Worm (Caenorhabditis elegans) whole organism, L4 larva: ENCODE data around the gene nhr-285.

Experiments
- F44E2.7 ChIP-seq: fragments of 200-800 bp; sonication (Bioruptor generic); IDR thresholded peaks from 2 replicates; pipeline ENCODE4 v2.1.2; 2022; ENCODE audit warnings: missing genetic modification characterization, missing compliant biosample characterization
- Y105C5A.15 ChIP-seq: fragments of 200-800 bp; sonication (Bioruptor generic); IDR thresholded peaks from 2 replicates; pipeline ENCODE4 v1.3.6; 2022; ENCODE audit warnings: missing genetic modification characterization, missing compliant biosample characterization
- Y75B8A.6 ChIP-seq: fragments of 200-800 bp; sonication (Bioruptor generic); IDR thresholded peaks from 2 replicates; pipeline ENCODE4 v1.3.6; 2022; ENCODE audit warnings: missing genetic modification reagents, missing genetic modification characterization, missing compliant biosample characterization
- ZK337.2 ChIP-seq: fragments of 200-800 bp; sonication (Bioruptor generic); IDR thresholded peaks from 2 replicates; pipeline ENCODE4 v1.3.6; 2022; ENCODE audit warnings: missing genetic modification reagents, missing genetic modification characterization, missing compliant biosample characterization
- aha-1 ChIP-seq: fragments of 150-350 bp; peaks from one replicate; lab custom pipeline; 2014; ENCODE audit warnings: missing biosample characterization, missing genetic modification characterization
- aly-2 ChIP-seq: sonication (generic microtip); optimal IDR thresholded peaks from 2 replicates; lab custom pipeline; 2018; ENCODE audit warnings: missing biosample characterization, missing genetic modification characterization
- ceh-20 ChIP-seq: fragments of 200-800 bp; sonication (Bioruptor generic); IDR thresholded peaks from 2 replicates; pipeline ENCODE4 v1.3.6; 2022; ENCODE audit warnings: missing genetic modification reagents, missing genetic modification characterization, missing compliant biosample characterization
- ceh-28 ChIP-seq: fragments of 150-350 bp; optimal IDR thresholded peaks from 2 replicates; lab custom pipeline; 2014; ENCODE audit warnings: missing biosample characterization, missing genetic modification reagents, missing genetic modification characterization
- cey-2 ChIP-seq: sonication (generic microtip); optimal IDR thresholded peaks from 3 replicates; lab custom pipeline; 2017; ENCODE audit warnings: missing genetic modification characterization, mild to moderate bottlenecking, missing compliant biosample characterization, antibody characterized with exemption, borderline replicate concordance; ENCODE audit not compliant: insufficient read depth
- daf-16 ChIP-seq, 3 experiments: sonication (generic microtip); optimal IDR thresholded peaks; 2 replicates each; lab custom pipeline; 2016 to 2017; ENCODE audit warnings: missing genetic modification characterization in 3 of 3, missing genetic modification reagents in 3 of 3, mild to moderate bottlenecking in 2 of 3, missing compliant biosample characterization in 2 of 3, missing biosample characterization in 1 of 3, moderate library complexity in 1 of 3
- dmd-6 ChIP-seq: fragments of 200-800 bp; sonication (Bioruptor generic); IDR thresholded peaks from 2 replicates; pipeline ENCODE4 v1.3.6; 2022; ENCODE audit warnings: missing genetic modification reagents, missing genetic modification characterization, missing compliant biosample characterization
- dve-1 ChIP-seq: sonication (generic microtip); optimal IDR thresholded peaks from 2 replicates; lab custom pipeline; 2017; ENCODE audit warnings: antibody characterized with exemption, mild to moderate bottlenecking, missing genetic modification characterization, missing compliant biosample characterization; ENCODE audit not compliant: insufficient read depth
- egl-27 ChIP-seq: sonication (generic microtip); optimal IDR thresholded peaks from 3 replicates; lab custom pipeline; 2017; ENCODE audit warnings: missing biosample characterization, missing genetic modification reagents, missing genetic modification characterization
- gei-8 ChIP-seq: fragments of 200-800 bp; sonication (Bioruptor generic); optimal IDR thresholded peaks from 2 replicates; lab custom pipeline; 2018; ENCODE audit warnings: mild to moderate bottlenecking, missing genetic modification characterization, missing compliant biosample characterization
- hif-1 ChIP-seq, 2 experiments: sonication (generic microtip); optimal IDR thresholded peaks; 2 replicates each; lab custom pipeline; 2016 to 2017; ENCODE audit warnings: missing compliant biosample characterization in 2 of 2, missing genetic modification characterization in 2 of 2, missing genetic modification reagents in 2 of 2, missing genotype in 2 of 2, mild to moderate bottlenecking in 1 of 2
- mdl-1 ChIP-seq, 2 experiments: fragments of 150-350 bp in 1 of 2; sonication (generic microtip) in 1 of 2; optimal IDR thresholded peaks; 2 replicates each; lab custom pipeline; 2014 to 2017; ENCODE audit warnings: missing biosample characterization in 2 of 2, missing genetic modification characterization in 2 of 2
- mxl-3 ChIP-seq: fragments of 200-800 bp; sonication (Bioruptor generic); optimal IDR thresholded peaks from 2 replicates; lab custom pipeline; 2018; ENCODE audit warnings: mild to moderate bottlenecking, missing genetic modification characterization, missing compliant biosample characterization
- nhr-10 ChIP-seq: fragments of 150-350 bp; optimal IDR thresholded peaks from 2 replicates; lab custom pipeline; 2014; ENCODE audit warnings: missing biosample characterization, missing genetic modification characterization
- nhr-28 ChIP-seq: fragments of 150-350 bp; optimal IDR thresholded peaks from 2 replicates; lab custom pipeline; 2014; ENCODE audit warnings: missing biosample characterization, missing genetic modification characterization
- php-3 ChIP-seq: fragments of 200-800 bp; sonication (Bioruptor generic); IDR thresholded peaks from 2 replicates; pipeline ENCODE4 v1.3.6; 2022; ENCODE audit warnings: missing genetic modification reagents, missing genetic modification characterization, missing compliant biosample characterization
- rbr-2 ChIP-seq: sonication (generic microtip); optimal IDR thresholded peaks from 2 replicates; lab custom pipeline; 2016; ENCODE audit warnings: missing genotype, missing genetic modification characterization, missing compliant biosample characterization
- saeg-2 ChIP-seq: fragments of 200-800 bp; sonication (Bioruptor generic); IDR thresholded peaks from 2 replicates; pipeline ENCODE4 v1.3.6; 2022; ENCODE audit warnings: missing genetic modification reagents, missing genetic modification characterization, missing compliant biosample characterization
- skn-1 ChIP-seq: fragments of 150-350 bp; optimal IDR thresholded peaks from 2 replicates; lab custom pipeline; 2014; ENCODE audit warnings: missing biosample characterization, missing genetic modification characterization
- tra-1 ChIP-seq: fragments of 200-800 bp; sonication (Bioruptor generic); IDR thresholded peaks from 2 replicates; pipeline ENCODE4 v1.3.6; 2022; ENCODE audit warnings: missing genetic modification reagents, missing genetic modification characterization, missing compliant biosample characterization
- unc-130 ChIP-seq: sonication (generic microtip); optimal IDR thresholded peaks from 2 replicates; lab custom pipeline; 2016; ENCODE audit warnings: missing genetic modification reagents, missing genetic modification characterization, missing compliant biosample characterization
- unc-39 ChIP-seq: sonication (generic microtip); optimal IDR thresholded peaks from 2 replicates; lab custom pipeline; 2017; ENCODE audit warnings: missing biosample characterization, missing genetic modification characterization
- unc-62 ChIP-seq, 3 experiments: fragments of 150-350 bp in 1 of 3; sonication (generic microtip); optimal IDR thresholded peaks in 2 of 3; peaks in 1 of 3; 1 replicate in 1 of 3; 2 replicates in 2 of 3; lab custom pipeline; 2014 to 2017; ENCODE audit warnings: missing biosample characterization in 3 of 3, missing genetic modification characterization in 3 of 3, missing genetic modification reagents in 3 of 3, missing genotype in 1 of 3
- zfp-2 ChIP-seq: sonication (generic microtip); optimal IDR thresholded peaks from 2 replicates; lab custom pipeline; 2016; ENCODE audit warnings: mild to moderate bottlenecking, missing genetic modification characterization, missing compliant biosample characterization
- zip-2 ChIP-seq: fragments of 150-350 bp; optimal IDR thresholded peaks from 2 replicates; lab custom pipeline; 2014; ENCODE audit warnings: missing biosample characterization, missing genetic modification characterization

The nhr-285 gene

DNA sequence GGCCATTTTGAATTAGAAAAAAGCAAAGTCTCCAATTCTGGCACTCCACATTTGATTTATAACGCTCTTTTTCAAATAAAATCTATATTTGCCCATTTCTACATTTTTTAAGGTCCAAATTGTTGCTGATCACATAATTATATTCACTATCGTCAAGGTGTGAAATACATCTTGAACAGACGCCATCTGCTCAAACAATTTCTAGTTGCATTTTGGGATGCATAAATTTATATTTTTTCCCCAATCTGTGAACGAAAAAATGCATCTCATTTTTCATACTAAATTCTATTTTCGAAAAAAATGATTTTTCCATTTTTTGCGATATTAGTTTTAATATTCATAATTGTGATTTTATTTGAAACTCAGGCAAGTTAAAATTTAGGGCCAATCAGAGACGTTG lies 14.2 kb upstream of the nhr-285 start, which contains the start of gene T26E4.7:
T26E4.7 (plus strand) TSS at position 301 of the 400 bp plus-strand sequence.
- no peak for TF ChIP-seq aly-2
- no peak for TF ChIP-seq unc-39 (tag; lab: Kevin White, UChicago)
- no peak for TF ChIP-seq gei-8
- no peak for TF ChIP-seq Y75B8A.6 (GFP tag; lab: Robert Waterston, UW)
- TF ChIP-seq ZK337.2 = no peak
- no peak for TF ChIP-seq zfp-2 (tag; lab: Kevin White, UChicago)
- TF ChIP-seq saeg-2 (GFP tag; lab: Robert Waterston, UW) = no peak
- no peak for TF ChIP-seq zip-2 (tag; lab: Kevin White, UChicago)

DNA sequence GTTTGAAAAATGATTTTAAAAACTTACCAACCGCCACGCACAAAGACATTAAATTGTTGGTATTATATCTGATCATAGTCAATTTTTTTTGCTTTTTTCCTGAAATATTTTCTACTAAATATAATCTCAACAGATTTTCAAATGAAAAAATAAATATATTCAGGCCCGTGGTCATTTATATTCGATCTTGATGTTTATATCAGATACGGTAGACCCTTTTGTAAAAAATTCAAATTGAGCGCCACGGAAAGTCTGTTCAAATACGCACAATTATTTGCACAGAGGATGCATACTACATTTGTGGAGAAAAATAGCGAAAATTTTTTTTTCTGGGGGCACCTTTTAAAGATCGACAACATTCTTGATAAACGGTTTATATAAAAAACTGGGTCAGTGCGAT lies 13.4 kb upstream of the nhr-285 start, which contains the start of gene T26E4.4:
T26E4.4 (minus strand) TSS at position 101 of the 400 bp plus-strand sequence.
- TF ChIP-seq ceh-20 (GFP tag; lab: Robert Waterston, UW) = no peak
- peak; percentile 12 for TF ChIP-seq aha-1 (tag; lab: Kevin White, UChicago)

DNA sequence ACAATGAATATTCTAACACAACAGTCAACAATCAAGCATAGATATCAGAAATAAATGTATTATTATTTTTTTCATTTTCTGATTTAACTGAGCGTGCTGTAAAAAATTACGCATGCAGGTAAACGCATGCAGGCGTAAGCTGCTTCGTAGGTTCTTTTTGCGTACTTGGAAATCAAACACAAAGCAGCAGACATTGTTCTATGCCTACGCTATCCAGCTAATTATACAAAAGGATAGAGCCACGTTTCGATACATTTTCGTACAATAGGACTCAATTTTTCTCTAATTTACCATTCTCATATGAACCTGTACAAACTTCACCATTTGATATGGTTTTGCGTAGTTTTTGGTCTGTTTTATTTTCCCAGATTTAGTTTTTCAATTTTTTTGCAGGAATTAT lies 3.5 kb upstream of the nhr-285 start, which contains the start of gene T26E4.3:
T26E4.3 (plus strand) TSS at position 301 of the 400 bp plus-strand sequence.
- no peak for TF ChIP-seq hif-1 (tag; optimal IDR thresholded peaks at IDR 0.05; lab: Kevin White, UChicago)
- TF ChIP-seq ceh-28 (tag; lab: Kevin White, UChicago) = no peak
- TF ChIP-seq rbr-2 = no peak
- no peak for TF ChIP-seq skn-1 (tag; lab: Kevin White, UChicago)
- TF ChIP-seq cey-2 (tag; lab: Kevin White, UChicago) = no peak
- TF ChIP-seq ZK337.2 = no peak

DNA sequence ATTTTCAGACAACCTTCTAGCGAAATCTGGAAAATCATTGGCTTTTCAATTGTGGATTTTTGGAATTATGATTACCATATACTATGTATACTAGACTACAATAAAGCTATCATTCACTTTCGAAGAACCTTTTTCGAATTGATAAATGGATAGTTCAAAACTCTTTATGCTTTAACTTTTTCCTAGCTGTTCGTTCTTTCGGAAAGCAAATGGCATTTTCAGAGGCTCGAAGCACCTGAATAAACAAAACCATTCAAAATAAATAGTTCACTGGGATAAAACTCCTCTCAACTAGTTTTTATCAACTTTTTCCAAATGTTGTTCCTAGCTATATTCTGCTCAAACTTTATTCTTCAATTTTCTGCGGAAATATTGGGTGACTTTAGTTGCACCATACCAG lies 2.1 kb upstream of the nhr-285 start, which contains the start of gene T26E4.2:
T26E4.2 (plus strand) TSS at position 301 of the 400 bp plus-strand sequence.
- TF ChIP-seq mxl-3 (GFP tag; lab: Kevin White, UChicago) (no peak), F44E2.7 (GFP tag; lab: Robert Waterston, UW) (no peak)
- TF ChIP-seq, all 104 proteins: peak for 0

DNA sequence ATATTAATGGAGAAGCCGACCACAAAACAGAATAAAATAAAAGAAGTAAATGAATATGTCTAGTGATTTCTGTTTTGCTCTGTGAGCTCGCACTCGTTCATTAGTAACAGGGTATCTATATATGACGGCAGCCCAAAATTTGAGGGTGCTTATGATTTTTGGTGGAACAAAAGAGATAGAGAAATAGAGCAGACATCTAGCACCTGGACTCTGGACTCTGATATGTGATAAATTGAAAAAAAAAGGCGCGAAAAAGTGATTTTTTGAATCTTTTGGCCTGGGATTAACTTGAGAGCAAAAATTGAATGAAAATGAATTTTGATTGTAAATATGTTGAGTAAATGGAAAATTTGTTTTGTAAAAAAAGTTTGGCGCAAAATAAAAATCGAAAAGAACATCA lies 2.4 kb downstream of the nhr-285 start, which contains the start of gene nhr-283:
nhr-283 (minus strand) TSS at position 101 of the 400 bp plus-strand sequence.
- TF ChIP-seq unc-62 (GFP tag; optimal IDR thresholded peaks at IDR 0.05 in 1 of 2; lab: Kevin White, UChicago) (peak in 1 of 2 experiments; percentile 55), unc-62 (tag; optimal IDR thresholded peaks at IDR 0.05; lab: Kevin White, UChicago) (no peak), nhr-10 (tag; lab: Kevin White, UChicago) (no peak), dve-1 (tag; lab: Kevin White, UChicago) (no peak)
- TF ChIP-seq, all 104 proteins: peak for 1

DNA sequence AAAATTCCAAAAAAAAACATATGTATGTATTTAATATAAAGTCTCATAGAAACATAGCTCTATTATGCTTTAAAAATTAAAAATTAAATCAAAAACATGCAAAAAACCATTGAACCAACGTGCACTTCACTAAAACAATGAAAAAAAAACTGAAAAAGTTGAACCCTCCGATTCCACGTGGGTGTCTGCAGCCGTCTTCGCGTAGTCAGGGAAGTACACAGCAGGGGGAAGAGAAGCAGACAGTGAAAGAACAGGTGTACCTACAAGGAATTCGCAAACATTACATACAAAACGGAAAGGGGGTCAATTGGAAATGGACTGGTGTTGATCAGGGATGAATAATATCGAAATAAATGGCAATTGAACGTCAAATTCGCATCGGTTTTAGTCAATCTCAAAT lies 5.1 kb downstream of the nhr-285 start:
- TF ChIP-seq zip-2 (tag; lab: Kevin White, UChicago) (no peak), daf-16 (GFP tag; optimal IDR thresholded peaks at IDR 0.05; lab: Kevin White, UChicago) (no peak), daf-16 (tag; optimal IDR thresholded peaks at IDR 0.05; lab: Kevin White, UChicago) (peak; percentile 55), Y105C5A.15 (no peak), dmd-6 (peak; percentile 46; the same call in 1 of the 2 replicates), unc-130 (GFP tag; lab: Kevin White, UChicago) (no peak), nhr-28 (tag; lab: Kevin White, UChicago) (peak; percentile 21), mxl-3 (GFP tag; lab: Kevin White, UChicago) (peak; percentile 80), tra-1 (GFP tag; lab: Robert Waterston, UW) (no peak), mdl-1 (tag; optimal IDR thresholded peaks at IDR 0.05; lab: Kevin White, UChicago) (peak; percentile 16 to 53), skn-1 (tag; lab: Kevin White, UChicago) (no peak)

DNA sequence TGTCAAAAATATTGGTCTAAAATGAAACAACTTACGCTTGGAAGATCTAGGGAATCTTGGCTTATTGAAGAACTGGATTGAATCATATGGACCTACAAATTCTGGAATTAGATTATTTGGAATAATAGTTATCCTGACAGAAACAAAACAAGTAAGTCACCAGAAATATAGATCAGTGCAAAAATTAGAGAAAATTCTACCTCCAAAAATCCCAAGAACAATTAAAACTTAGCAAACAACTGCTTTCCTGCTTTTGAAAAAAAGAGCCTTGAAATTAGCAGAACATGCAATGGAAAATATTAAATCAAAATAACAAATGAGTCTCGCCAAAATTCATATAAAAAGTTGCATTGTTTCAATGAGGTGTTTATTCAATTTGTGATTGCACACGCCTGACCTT lies 5.9 kb downstream of the nhr-285 start, which contains the start of gene nhr-60:
nhr-60 (minus strand) TSS at position 101 of the 400 bp plus-strand sequence.
- TF ChIP-seq egl-27 (tag; lab: Kevin White, UChicago) (no peak), hif-1 (tag; optimal IDR thresholded peaks at IDR 0.05; lab: Kevin White, UChicago) (no peak), php-3 (GFP tag; lab: Robert Waterston, UW) (no peak)
